Worm (Caenorhabditis elegans) whole organism, L4 larva: ENCODE measurements around the gene C13F10.1.

ENCODE experiments used
- jun-1 ChIP-seq: fragments of 150-350 bp; optimal IDR thresholded peaks from 2 replicates; lab custom pipeline; 2014; ENCODE audit warnings: missing biosample characterization, missing genetic modification reagents, missing genetic modification characterization
- lin-13 ChIP-seq: fragments of 150-350 bp; optimal IDR thresholded peaks from 2 replicates; lab custom pipeline; 2014; ENCODE audit warnings: missing biosample characterization, missing genetic modification reagents, missing genetic modification characterization
- madf-5 ChIP-seq, 2 experiments: fragments of 200-800 bp; sonication (Bioruptor generic); IDR thresholded peaks; 2 replicates each; pipeline ENCODE4 v1.3.6; 2022; ENCODE audit warnings: missing compliant biosample characterization in 2 of 2, missing genetic modification characterization in 2 of 2
- nhr-10 ChIP-seq: fragments of 150-350 bp; optimal IDR thresholded peaks from 2 replicates; lab custom pipeline; 2014; ENCODE audit warnings: missing biosample characterization, missing genetic modification characterization
- pqm-1 ChIP-seq: sonication (generic microtip); optimal IDR thresholded peaks from 2 replicates; lab custom pipeline; 2017; ENCODE audit warnings: missing biosample characterization, missing genetic modification characterization
- rbr-2 ChIP-seq: sonication (generic microtip); optimal IDR thresholded peaks from 2 replicates; lab custom pipeline; 2016; ENCODE audit warnings: missing genotype, missing genetic modification characterization, missing compliant biosample characterization
- unc-62 ChIP-seq, 3 experiments: fragments of 150-350 bp in 1 of 3; sonication (generic microtip); optimal IDR thresholded peaks in 2 of 3; peaks in 1 of 3; 1 replicate in 1 of 3; 2 replicates in 2 of 3; lab custom pipeline; 2014 to 2017; ENCODE audit warnings: missing biosample characterization in 3 of 3, missing genetic modification characterization in 3 of 3, missing genetic modification reagents in 3 of 3, missing genotype in 1 of 3
- zag-1 ChIP-seq: fragments of 150-350 bp; optimal IDR thresholded peaks from 2 replicates; lab custom pipeline; 2014; ENCODE audit warnings: missing biosample characterization, missing genetic modification characterization
- zfp-2 ChIP-seq: sonication (generic microtip); optimal IDR thresholded peaks from 2 replicates; lab custom pipeline; 2016; ENCODE audit warnings: mild to moderate bottlenecking, missing genetic modification characterization, missing compliant biosample characterization

ce11 chrV:7239471-7239870, 15.6 kb downstream of the C13F10.1 start, which contains the start of gene C05C8.1:
- TF ChIP-seq pqm-1 (tag; lab: Kevin White, UChicago), result no peak
- TF ChIP-seq unc-62 (GFP tag; optimal IDR thresholded peaks at IDR 0.05 in 1 of 2; lab: Kevin White, UChicago), result no peak
- no peak for TF ChIP-seq unc-62 (tag; optimal IDR thresholded peaks at IDR 0.05; lab: Kevin White, UChicago)
- no peak for TF ChIP-seq zfp-2 (tag; lab: Kevin White, UChicago)
- no peak for TF ChIP-seq madf-5 (GFP tag; IDR thresholded peaks at IDR 0.05; lab: Robert Waterston, UW)
- no peak for TF ChIP-seq jun-1 (tag; lab: Kevin White, UChicago)
- no peak for TF ChIP-seq nhr-10 (tag; lab: Kevin White, UChicago)
- TF ChIP-seq rbr-2, result no peak
- no peak for TF ChIP-seq zag-1 (tag; lab: Kevin White, UChicago)
- TF ChIP-seq lin-13 (GFP tag; lab: Kevin White, UChicago), result no peak
